Worm (Caenorhabditis elegans) whole organism, midembryonic: ENCODE measurements around the gene Y41C4A.8.

ENCODE experiments used
- flt-1 ChIP-seq: fragments of 200-800 bp; sonication (Bioruptor generic); IDR thresholded peaks from 2 replicates; pipeline ENCODE4 v1.3.6; 2022; ENCODE audit warnings: missing genetic modification characterization, missing compliant biosample characterization
- klf-2 ChIP-seq: fragments of 200-800 bp; sonication (Bioruptor generic); conservative IDR thresholded peaks from 2 replicates; pipeline ENCODE4 v1.3.6; 2022; ENCODE audit warnings: missing genetic modification reagents, missing genetic modification characterization, missing compliant biosample characterization
- med-1 ChIP-seq: sonication (generic microtip); optimal IDR thresholded peaks from 2 replicates; lab custom pipeline; 2017; ENCODE audit warnings: missing genetic modification characterization, mild to moderate bottlenecking, missing compliant biosample characterization, antibody characterized with exemption, missing genetic modification reagents; ENCODE audit not compliant: insufficient read depth
- ref-1 ChIP-seq: fragments of 200-800 bp; sonication (Bioruptor generic); conservative IDR thresholded peaks from 2 replicates; pipeline ENCODE4 v1.3.6; 2022; ENCODE audit warnings: missing genetic modification reagents, missing genetic modification characterization, missing compliant biosample characterization
- tab-1 ChIP-seq: fragments of 200-800 bp; sonication (Bioruptor generic); IDR thresholded peaks from 2 replicates; pipeline ENCODE4 v1.3.6; 2022; ENCODE audit warnings: missing genetic modification characterization, missing compliant biosample characterization
- ztf-29 ChIP-seq: fragments of 200-800 bp; sonication (Bioruptor generic); IDR thresholded peaks from 2 replicates; pipeline ENCODE4 v1.3.6; 2022; ENCODE audit warnings: missing genetic modification reagents, missing genetic modification characterization, missing compliant biosample characterization

ce11 chrIII:11730850-11731249 is 22.2 kb upstream of the Y41C4A.8 start:
- TF ChIP-seq ztf-29 (GFP tag; lab: Robert Waterston, UW), result no peak
- TF ChIP-seq klf-2 (GFP tag; lab: Robert Waterston, UW), result no peak
- TF ChIP-seq flt-1 (GFP tag; lab: Robert Waterston, UW), result no peak
- TF ChIP-seq ref-1 (GFP tag; lab: Robert Waterston, UW), result no peak
- no peak for TF ChIP-seq tab-1
- TF ChIP-seq med-1 (GFP tag; lab: Kevin White, UChicago), result no peak
